Worm (Caenorhabditis elegans) whole organism, young adult: ENCODE measurements around the gene T10B5.4.

Experiments
- F57C9.4 ChIP-seq: sonication (generic microtip); optimal IDR thresholded peaks from 2 replicates; lab custom pipeline; 2017; ENCODE audit warnings: mild to moderate bottlenecking, missing genetic modification characterization, missing compliant biosample characterization
- ceh-40 ChIP-seq: fragments of 200-800 bp; sonication (Bioruptor generic); IDR thresholded peaks from 2 replicates; pipeline ENCODE4 v1.3.6; 2022; ENCODE audit warnings: missing genetic modification characterization, missing compliant biosample characterization
- dpl-1 ChIP-seq: fragments of 150-350 bp; optimal IDR thresholded peaks from 2 replicates; lab custom pipeline; 2014; ENCODE audit warnings: missing biosample characterization, missing genetic modification reagents, missing genetic modification characterization
- lin-35 ChIP-seq, 3 experiments: fragments of 150-350 bp in 2 of 3; sonication (generic microtip) in 1 of 3; optimal IDR thresholded peaks; 2 replicates each; lab custom pipeline; 2014 to 2018; ENCODE audit warnings: missing biosample characterization in 3 of 3, missing genetic modification characterization in 3 of 3, missing genetic modification reagents in 3 of 3

DNA sequence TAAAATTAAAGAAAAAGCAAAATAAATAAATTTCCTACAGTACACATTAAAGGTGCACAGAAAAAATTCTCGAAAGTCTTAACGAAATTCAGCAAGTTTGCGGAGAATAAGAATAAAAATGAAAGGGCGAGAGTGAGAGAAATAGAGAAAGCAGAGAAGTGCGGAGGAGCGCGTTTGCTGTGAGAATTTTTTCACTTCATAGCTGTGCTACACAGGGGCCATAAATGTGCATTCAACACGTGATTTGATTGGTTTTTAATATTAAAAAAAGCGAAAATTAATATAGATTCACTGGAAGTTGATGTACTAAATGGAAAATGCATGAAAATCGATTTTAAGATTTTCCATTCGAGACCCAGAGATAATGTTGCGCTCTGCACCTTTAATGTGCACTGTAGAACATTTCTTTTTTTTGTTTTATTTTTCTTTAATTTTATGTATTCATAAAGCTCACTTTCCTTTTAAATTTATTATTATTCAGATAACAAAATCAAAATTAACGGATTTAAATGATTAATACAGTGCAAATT, 46.5 kb upstream of the T10B5.4 start, which contains the start of gene Y32G9A.2:
- TF ChIP-seq F57C9.4 (tag; lab: Kevin White, UChicago) (no peak), ceh-40 (GFP tag; lab: Robert Waterston, UW) (no peak), dpl-1 (GFP tag; lab: Kevin White, UChicago) (no peak), lin-35 (GFP tag; optimal IDR thresholded peaks at IDR 0.05; lab: Kevin White, UChicago) (no peak)
